Fruit fly (Drosophila melanogaster) whole organism, embryonic: ENCODE measurements around the gene rno.

Source experiments
- ATbp ChIP-seq: fragments of 200-800 bp; sonication (Bioruptor generic); optimal IDR thresholded peaks from 2 replicates; lab custom pipeline; 2017; ENCODE audit warnings: missing biosample characterization, mild to moderate bottlenecking, missing genetic modification characterization, missing genetic modification reagents
- Antp ChIP-seq: fragments of 200-800 bp; sonication (Bioruptor generic); optimal IDR thresholded peaks from 3 replicates; lab custom pipeline; 2016; ENCODE audit warnings: missing biosample characterization, missing genetic modification characterization
- Asciz ChIP-seq: fragments of 200-800 bp; sonication (Bioruptor generic); optimal IDR thresholded peaks from 2 replicates; lab custom pipeline; 2017; ENCODE audit warnings: missing biosample characterization, mild to moderate bottlenecking, missing genetic modification characterization, missing genetic modification reagents
- Atf-2 ChIP-seq: fragments of 200-800 bp; sonication (Bioruptor generic); optimal IDR thresholded peaks from 2 replicates; lab custom pipeline; 2016; ENCODE audit warnings: missing biosample characterization, missing genetic modification characterization
- Atf6 ChIP-seq: fragments of 200-800 bp; sonication (Bioruptor generic); IDR thresholded peaks from 2 replicates; pipeline ENCODE4 v1.3.6; 2022; ENCODE audit warnings: missing biosample characterization, missing genetic modification characterization
- Bteb2 ChIP-seq: fragments of 200-800 bp; sonication (Bioruptor generic); optimal IDR thresholded peaks from 2 replicates; lab custom pipeline; 2016; ENCODE audit warnings: missing biosample characterization, missing genetic modification characterization
- CG10267 ChIP-seq: fragments of 200-800 bp; sonication (Bioruptor generic); optimal IDR thresholded peaks from 2 replicates; lab custom pipeline; 2018; ENCODE audit warnings: missing biosample characterization, mild to moderate bottlenecking, missing genetic modification characterization, moderate library complexity
- CG11247 ChIP-seq: fragments of 200-800 bp; sonication (Bioruptor generic); IDR thresholded peaks from 2 replicates; pipeline ENCODE4 v1.3.6; 2022; ENCODE audit warnings: missing biosample characterization, missing genetic modification characterization
- CG12942 ChIP-seq: fragments of 200-800 bp; sonication (Bioruptor generic); optimal IDR thresholded peaks from 3 replicates; lab custom pipeline; 2016; ENCODE audit warnings: missing biosample characterization, missing genetic modification characterization
- CG13123 ChIP-seq: fragments of 200-800 bp; sonication (Bioruptor generic); optimal IDR thresholded peaks from 2 replicates; lab custom pipeline; 2016; ENCODE audit warnings: missing biosample characterization, missing genetic modification characterization
- CG13424 ChIP-seq: fragments of 200-800 bp; sonication (Bioruptor generic); optimal IDR thresholded peaks from 2 replicates; lab custom pipeline; 2019; ENCODE audit warnings: missing biosample characterization, mild to moderate bottlenecking, missing genetic modification characterization, moderate library complexity
- CG13624 ChIP-seq: fragments of 200-800 bp; sonication (Bioruptor generic); optimal IDR thresholded peaks from 2 replicates; lab custom pipeline; 2016; ENCODE audit warnings: missing biosample characterization, missing genetic modification characterization
- CG15514 ChIP-seq: fragments of 200-800 bp; sonication (Bioruptor generic); optimal IDR thresholded peaks from 3 replicates; lab custom pipeline; 2017; ENCODE audit warnings: missing biosample characterization, missing genetic modification characterization, mild to moderate bottlenecking, moderate library complexity, missing genetic modification reagents
- CG18262 ChIP-seq: fragments of 200-800 bp; optimal IDR thresholded peaks from 3 replicates; lab custom pipeline; 2019; ENCODE audit warnings: missing biosample characterization, mild to moderate bottlenecking, missing genetic modification characterization, moderate library complexity
- CG18599 ChIP-seq: fragments of 200-800 bp; sonication (Bioruptor generic); optimal IDR thresholded peaks from 3 replicates; lab custom pipeline; 2017; ENCODE audit warnings: missing biosample characterization, missing genetic modification characterization, mild to moderate bottlenecking, moderate library complexity, missing genetic modification reagents
- CG2678 ChIP-seq: fragments of 200-800 bp; sonication (Bioruptor generic); optimal IDR thresholded peaks from 3 replicates; lab custom pipeline; 2019; ENCODE audit warnings: missing biosample characterization, mild to moderate bottlenecking, missing genetic modification characterization, moderate library complexity
- CG2875 ChIP-seq: fragments of 200-800 bp; sonication (Bioruptor generic); optimal IDR thresholded peaks from 2 replicates; lab custom pipeline; 2017; ENCODE audit warnings: missing biosample characterization, mild to moderate bottlenecking, missing genetic modification characterization, missing genetic modification reagents
- CG32772 ChIP-seq: fragments of 200-800 bp; sonication (Bioruptor generic); IDR thresholded peaks from 2 replicates; pipeline ENCODE4 v1.3.6; 2022; ENCODE audit warnings: missing biosample characterization, missing genetic modification characterization
- CG3407 ChIP-seq: fragments of 200-800 bp; sonication (Bioruptor generic); optimal IDR thresholded peaks from 2 replicates; lab custom pipeline; 2018; ENCODE audit warnings: missing biosample characterization, mild to moderate bottlenecking, missing genetic modification characterization
- CG4820 ChIP-seq: fragments of 200-800 bp; sonication (Bioruptor generic); optimal IDR thresholded peaks from 3 replicates; lab custom pipeline; 2016; ENCODE audit warnings: missing biosample characterization, missing genetic modification characterization
- CG7987 ChIP-seq: fragments of 200-800 bp; sonication (Bioruptor generic); optimal IDR thresholded peaks from 2 replicates; lab custom pipeline; 2018; ENCODE audit warnings: missing biosample characterization, mild to moderate bottlenecking, missing genetic modification characterization, moderate library complexity
- CG9876 ChIP-seq: fragments of 200-800 bp; sonication (Bioruptor generic); optimal IDR thresholded peaks from 2 replicates; lab custom pipeline; 2016; ENCODE audit warnings: missing biosample characterization, missing genetic modification characterization
- CoRest ChIP-seq: fragments of 200-800 bp; sonication (Bioruptor generic); optimal IDR thresholded peaks from 3 replicates; lab custom pipeline; 2018; ENCODE audit warnings: missing biosample characterization, mild to moderate bottlenecking, missing genetic modification characterization, moderate library complexity
- Doc2 ChIP-seq: fragments of 200-800 bp; sonication (Bioruptor generic); IDR thresholded peaks from 2 replicates; pipeline ENCODE4 v1.3.6; 2022; ENCODE audit warnings: missing biosample characterization, missing genetic modification characterization
- Dref ChIP-seq: fragments of 200-800 bp; sonication (Bioruptor generic); IDR thresholded peaks from 2 replicates; pipeline ENCODE4 v1.3.6; 2022; ENCODE audit warnings: missing biosample characterization, missing genetic modification characterization
- Elba2 ChIP-seq: fragments of 200-800 bp; sonication (Bioruptor generic); optimal IDR thresholded peaks from 3 replicates; lab custom pipeline; 2016; ENCODE audit warnings: missing biosample characterization, missing genetic modification characterization
- Hmr ChIP-seq: fragments of 200-800 bp; sonication (Bioruptor generic); optimal IDR thresholded peaks from 3 replicates; lab custom pipeline; 2017; ENCODE audit warnings: mild to moderate bottlenecking, missing biosample characterization, missing genetic modification reagents, missing genetic modification characterization
- Lim3 ChIP-seq: fragments of 200-800 bp; sonication (Bioruptor generic); IDR thresholded peaks from 2 replicates; pipeline ENCODE4 v1.3.6; 2022; ENCODE audit warnings: missing biosample characterization, missing genetic modification characterization
- NfI ChIP-seq: fragments of 200-800 bp; sonication (Bioruptor generic); optimal IDR thresholded peaks from 3 replicates; lab custom pipeline; 2018; ENCODE audit warnings: missing biosample characterization, mild to moderate bottlenecking, missing genetic modification characterization, moderate library complexity
- Optix ChIP-seq: fragments of 200-800 bp; sonication (Bioruptor generic); IDR thresholded peaks from 3 replicates; pipeline ENCODE4 v1.3.6; 2022; ENCODE audit warnings: missing biosample characterization, missing genetic modification characterization
- Sox102F ChIP-seq: fragments of 200-800 bp; sonication (Bioruptor generic); optimal IDR thresholded peaks from 2 replicates; lab custom pipeline; 2018; ENCODE audit warnings: missing biosample characterization, mild to moderate bottlenecking, missing genetic modification characterization, moderate library complexity
- ab ChIP-seq: fragments of 200-800 bp; sonication (Bioruptor generic); optimal IDR thresholded peaks from 2 replicates; lab custom pipeline; 2016; ENCODE audit warnings: missing biosample characterization, missing genetic modification characterization
- bowl ChIP-seq: fragments of 200-800 bp; sonication (Bioruptor generic); IDR thresholded peaks from 2 replicates; pipeline ENCODE4 v1.3.6; 2022; ENCODE audit warnings: missing biosample characterization, missing genetic modification characterization
- cad ChIP-seq: fragments of >200 bp; optimal IDR thresholded peaks from 2 replicates; lab custom pipeline; 2017; ENCODE audit warnings: missing biosample characterization, missing genetic modification characterization
- chn ChIP-seq: fragments of 200-800 bp; sonication (Bioruptor generic); optimal IDR thresholded peaks from 2 replicates; lab custom pipeline; 2016; ENCODE audit warnings: missing biosample characterization, missing genetic modification characterization
- crp ChIP-seq, 2 experiments: fragments of 200-800 bp; sonication (Bioruptor generic); optimal IDR thresholded peaks; 2 replicates in 1 of 2; 3 replicates in 1 of 2; lab custom pipeline; 2017; ENCODE audit warnings: missing biosample characterization in 2 of 2, missing genetic modification characterization in 2 of 2, mild to moderate bottlenecking in 1 of 2, moderate library complexity in 1 of 2
- dan ChIP-seq: fragments of 200-800 bp; sonication (Bioruptor generic); IDR thresholded peaks from 2 replicates; pipeline ENCODE4 v1.3.6; 2022; ENCODE audit warnings: missing biosample characterization, missing genetic modification characterization
- dimm ChIP-seq: fragments of 200-800 bp; sonication (Bioruptor generic); IDR thresholded peaks from 2 replicates; pipeline ENCODE4 v1.3.6; 2022; ENCODE audit warnings: missing biosample characterization, missing genetic modification characterization
- fd102C ChIP-seq: fragments of 200-800 bp; sonication (Bioruptor generic); optimal IDR thresholded peaks from 2 replicates; lab custom pipeline; 2018; ENCODE audit warnings: missing biosample characterization, mild to moderate bottlenecking, missing genetic modification characterization, moderate library complexity
- gsb ChIP-seq: fragments of 200-800 bp; sonication (Bioruptor generic); IDR thresholded peaks from 2 replicates; pipeline ENCODE4 v1.3.6; 2022; ENCODE audit warnings: missing biosample characterization, missing genetic modification characterization
- insv ChIP-seq, 2 experiments: fragments of 200-800 bp; sonication (Bioruptor generic); optimal IDR thresholded peaks; 3 replicates each; lab custom pipeline; 2016 to 2018; ENCODE audit warnings: missing biosample characterization in 2 of 2, missing genetic modification characterization in 2 of 2
- kay ChIP-seq: fragments of 200-800 bp; sonication (Bioruptor generic); optimal IDR thresholded peaks from 2 replicates; lab custom pipeline; 2016; ENCODE audit warnings: missing biosample characterization, missing genetic modification characterization
- nmo ChIP-seq: fragments of 200-800 bp; sonication (Bioruptor generic); optimal IDR thresholded peaks from 2 replicates; lab custom pipeline; 2018; ENCODE audit warnings: missing biosample characterization, mild to moderate bottlenecking, missing genetic modification characterization, moderate library complexity
- ro ChIP-seq: fragments of 200-800 bp; sonication (Bioruptor generic); IDR thresholded peaks from 2 replicates; pipeline ENCODE4 v1.3.6; 2022; ENCODE audit warnings: missing biosample characterization, missing genetic modification characterization
- sd ChIP-seq: fragments of 200-800 bp; sonication (Bioruptor generic); optimal IDR thresholded peaks from 3 replicates; lab custom pipeline; 2018; ENCODE audit warnings: missing biosample characterization, mild to moderate bottlenecking, missing genetic modification characterization, moderate library complexity
- slp2 ChIP-seq: fragments of 200-800 bp; sonication (Bioruptor generic); optimal IDR thresholded peaks from 2 replicates; lab custom pipeline; 2016; ENCODE audit warnings: missing biosample characterization, missing genetic modification characterization
- sr ChIP-seq: fragments of 200-800 bp; sonication (Bioruptor generic); IDR thresholded peaks from 3 replicates; pipeline ENCODE4 v1.3.6; 2022; ENCODE audit warnings: missing biosample characterization, missing genetic modification characterization
- stc ChIP-seq: fragments of 200-800 bp; sonication (Bioruptor generic); IDR thresholded peaks from 2 replicates; pipeline ENCODE4 v1.3.6; 2022; ENCODE audit warnings: missing biosample characterization, missing genetic modification characterization
- tup ChIP-seq: fragments of 200-800 bp; sonication (Bioruptor generic); optimal IDR thresholded peaks from 2 replicates; lab custom pipeline; 2016; ENCODE audit warnings: missing biosample characterization, mild to moderate bottlenecking, missing genetic modification characterization, moderate library complexity
- unpg ChIP-seq: fragments of 200-800 bp; sonication (Bioruptor generic); optimal IDR thresholded peaks from 3 replicates; lab custom pipeline; 2018; ENCODE audit warnings: missing biosample characterization, mild to moderate bottlenecking, missing genetic modification characterization, moderate library complexity
- yki ChIP-seq: fragments of >200 bp; optimal IDR thresholded peaks from 3 replicates; lab custom pipeline; 2018

The rno gene

dm6 chr3L:205723-206284, 6.2 kb upstream of the rno start, which contains the start of the genes Gk1 and CG13876 (continued):
- peak; percentile 89 for TF ChIP-seq CG7987 (GFP tag; lab: Kevin White, UChicago)
- TF ChIP-seq kay (GFP tag; lab: Kevin White, UChicago) = peak; percentile 86
- peak; percentile 91 for TF ChIP-seq CG11247 (GFP tag; lab: Robert Waterston, UW)
- no peak for TF ChIP-seq CG9876 (GFP tag; lab: Kevin White, UChicago)
- peak; percentile 98 for TF ChIP-seq unpg (GFP tag; lab: Kevin White, UChicago)
- peak; percentile 100 for TF ChIP-seq CG4820
- TF ChIP-seq sd (tag; lab: Kevin White, UChicago) = peak; percentile 94
- TF ChIP-seq CG3407 (GFP tag; lab: Kevin White, UChicago) = peak; percentile 87
- TF ChIP-seq Atf6 = peak; percentile 97
- peak; percentile 84 for TF ChIP-seq CG32772 (GFP tag; lab: Robert Waterston, UW)
- peak; percentile 69 for TF ChIP-seq fd102C (GFP tag; lab: Kevin White, UChicago)
- peak; percentile 96 for TF ChIP-seq stc
- no peak for TF ChIP-seq sr (GFP tag; lab: Robert Waterston, UW)
- peak; percentile 93 for TF ChIP-seq NfI
- TF ChIP-seq CG18262 = peak; percentile 97
- TF ChIP-seq insv (GFP tag; optimal IDR thresholded peaks at IDR 0.05; lab: Kevin White, UChicago) = peak in 1 of 2 experiments; percentile 78
- TF ChIP-seq CG2875 (GFP tag; lab: Kevin White, UChicago) = peak; percentile 85
- TF ChIP-seq ro (GFP tag; lab: Robert Waterston, UW) = peak; percentile 78
- peak; percentile 86 for TF ChIP-seq CG13123 (GFP tag; lab: Kevin White, UChicago)
- TF ChIP-seq Sox102F (GFP tag; lab: Kevin White, UChicago) = peak; percentile 97
- TF ChIP-seq ab (GFP tag; lab: Kevin White, UChicago) = no peak
- TF ChIP-seq Doc2 (GFP tag; lab: Robert Waterston, UW) = no peak
- peak; percentile 98 for TF ChIP-seq Hmr (GFP tag; lab: Kevin White, UChicago)
- TF ChIP-seq Antp (GFP tag; lab: Kevin White, UChicago) = no peak
- TF ChIP-seq Asciz (GFP tag; lab: Kevin White, UChicago) = peak; percentile 93
- TF ChIP-seq Dref (GFP tag; lab: Robert Waterston, UW) = no peak
- peak; percentile 58 for TF ChIP-seq CG13624 (GFP tag; lab: Kevin White, UChicago)
- TF ChIP-seq CG10267 (tag; lab: Kevin White, UChicago) = peak; percentile 91
- TF ChIP-seq cad = no peak
- peak; percentile 27 for TF ChIP-seq Atf-2 (GFP tag; lab: Kevin White, UChicago)
- TF ChIP-seq slp2 (GFP tag; lab: Kevin White, UChicago) = peak; percentile 42
- TF ChIP-seq Optix (GFP tag; lab: Robert Waterston, UW) = peak; percentile 72; the same call in 2 of the 3 replicates
- TF ChIP-seq yki (lab: Kevin White, UChicago) = no peak
- peak; percentile 29; the same call in 1 of the 2 replicates for TF ChIP-seq Lim3 (GFP tag; lab: Robert Waterston, UW)
- TF ChIP-seq Elba2 (GFP tag; lab: Kevin White, UChicago) = peak; percentile 58
- peak; percentile 73 for TF ChIP-seq tup (GFP tag; lab: Kevin White, UChicago)
- TF ChIP-seq gsb (GFP tag; lab: Robert Waterston, UW) = peak; percentile 84
- TF ChIP-seq dimm (GFP tag; lab: Robert Waterston, UW) = peak; percentile 82
- TF ChIP-seq crp (GFP tag; optimal IDR thresholded peaks at IDR 0.05; lab: Kevin White, UChicago) = peak; percentile 33 to 88
- peak; percentile 77 for TF ChIP-seq Bteb2 (GFP tag; lab: Kevin White, UChicago)
- peak; percentile 97 for TF ChIP-seq CoRest (tag; lab: Kevin White, UChicago)
- no peak for TF ChIP-seq dan (GFP tag; lab: Robert Waterston, UW)
- TF ChIP-seq CG18599 (GFP tag; lab: Kevin White, UChicago) = peak; percentile 97
- TF ChIP-seq CG2678 (tag; lab: Kevin White, UChicago) = peak; percentile 98
- peak; percentile 91 for TF ChIP-seq CG15514 (GFP tag; lab: Kevin White, UChicago)
- TF ChIP-seq CG13424 (tag; lab: Kevin White, UChicago) = peak; percentile 98
- peak; percentile 97 for TF ChIP-seq nmo (GFP tag; lab: Kevin White, UChicago)
- peak; percentile 69 for TF ChIP-seq chn (GFP tag; lab: Kevin White, UChicago)
- TF ChIP-seq ATbp (GFP tag; lab: Kevin White, UChicago) = peak; percentile 88
- peak; percentile 91 for TF ChIP-seq CG12942 (GFP tag; lab: Kevin White, UChicago)
- peak; percentile 85 for TF ChIP-seq bowl
